Worm (Caenorhabditis elegans) whole organism, L3 larva: ENCODE data around the gene ace-3.
A peak's percentile ranks its signal among the peaks of the same experiment; 100 is the strongest.

ENCODE experiments used
- R02D3.7 ChIP-seq: fragments of 150-350 bp; optimal IDR thresholded peaks from 2 replicates; lab custom pipeline; 2014; ENCODE audit warnings: missing biosample characterization, missing genetic modification characterization
- ZK546.5 ChIP-seq: sonication (generic microtip); optimal IDR thresholded peaks from 2 replicates; lab custom pipeline; 2017; ENCODE audit warnings: missing biosample characterization, missing genetic modification characterization
- aly-2 ChIP-seq: fragments of 150-350 bp; optimal IDR thresholded peaks from 2 replicates; lab custom pipeline; 2014; ENCODE audit warnings: missing biosample characterization, missing genetic modification characterization
- ama-1 ChIP-seq: fragments of 150-350 bp; optimal IDR thresholded peaks from 2 replicates; lab custom pipeline; 2018
- ceh-16 ChIP-seq: sonication (generic microtip); optimal IDR thresholded peaks from 2 replicates; lab custom pipeline; 2017; ENCODE audit warnings: missing biosample characterization, missing genetic modification characterization
- ceh-82 ChIP-seq: fragments of 150-350 bp; optimal IDR thresholded peaks from 2 replicates; lab custom pipeline; 2014; ENCODE audit warnings: missing biosample characterization, missing genetic modification characterization
- ceh-9 ChIP-seq: sonication (generic microtip); optimal IDR thresholded peaks from 2 replicates; lab custom pipeline; 2018; ENCODE audit warnings: missing biosample characterization, missing genetic modification characterization
- egl-5 ChIP-seq: fragments of 150-350 bp; optimal IDR thresholded peaks from 2 replicates; lab custom pipeline; 2017; ENCODE audit warnings: missing biosample characterization, missing genetic modification reagents, missing genetic modification characterization, inconsistent platforms
- elt-1 ChIP-seq: fragments of 150-350 bp; optimal IDR thresholded peaks from 2 replicates; lab custom pipeline; 2014; ENCODE audit warnings: missing biosample characterization, missing genetic modification characterization
- elt-2 ChIP-seq: sonication (generic microtip); optimal IDR thresholded peaks from 2 replicates; lab custom pipeline; 2016; ENCODE audit warnings: missing genetic modification reagents, mild to moderate bottlenecking, missing genetic modification characterization, missing compliant biosample characterization
- elt-3 ChIP-seq, 3 experiments: fragments of 150-350 bp in 1 of 3; sonication (generic microtip) in 2 of 3; optimal IDR thresholded peaks; 2 replicates in 2 of 3; 4 replicates in 1 of 3; lab custom pipeline; 2014 to 2017; ENCODE audit warnings: missing biosample characterization in 3 of 3, missing genetic modification characterization in 3 of 3
- eor-1 ChIP-seq, 2 experiments: fragments of 150-350 bp; optimal IDR thresholded peaks; 2 replicates each; lab custom pipeline; 2014 to 2018; ENCODE audit warnings: missing biosample characterization in 2 of 2, missing genetic modification characterization in 2 of 2
- fkh-10 ChIP-seq: sonication (generic microtip); optimal IDR thresholded peaks from 2 replicates; lab custom pipeline; 2017; ENCODE audit warnings: missing biosample characterization, missing genetic modification reagents, missing genetic modification characterization
- fkh-2 ChIP-seq: fragments of 150-350 bp; optimal IDR thresholded peaks from 2 replicates; lab custom pipeline; 2014; ENCODE audit warnings: missing biosample characterization, missing genetic modification reagents, missing genetic modification characterization
- fos-1 ChIP-seq: fragments of 150-350 bp; optimal IDR thresholded peaks from 2 replicates; lab custom pipeline; 2014; ENCODE audit warnings: missing biosample characterization, missing genetic modification characterization
- hmg-11 ChIP-seq: sonication (generic microtip); optimal IDR thresholded peaks from 2 replicates; lab custom pipeline; 2016; ENCODE audit warnings: missing genetic modification characterization, missing compliant biosample characterization
- jun-1 ChIP-seq: fragments of 150-350 bp; optimal IDR thresholded peaks from 2 replicates; lab custom pipeline; 2014; ENCODE audit warnings: missing biosample characterization, missing genetic modification reagents, missing genetic modification characterization
- lin-15B ChIP-seq: fragments of 150-350 bp; optimal IDR thresholded peaks from 2 replicates; lab custom pipeline; 2014; ENCODE audit warnings: missing biosample characterization, missing genetic modification characterization
- lin-39 ChIP-seq: fragments of 150-350 bp; optimal IDR thresholded peaks from 2 replicates; lab custom pipeline; 2018; ENCODE audit warnings: missing biosample characterization, missing genetic modification reagents, missing genetic modification characterization
- mdl-1 ChIP-seq: fragments of 150-350 bp; optimal IDR thresholded peaks from 2 replicates; lab custom pipeline; 2014; ENCODE audit warnings: missing biosample characterization, missing genetic modification characterization
- mml-1 ChIP-seq: fragments of 150-350 bp; sonication (generic microtip); optimal IDR thresholded peaks from 3 replicates; lab custom pipeline; 2014; ENCODE audit warnings: missing biosample characterization, missing genetic modification characterization
- nfya-1 ChIP-seq: sonication (generic microtip); optimal IDR thresholded peaks from 2 replicates; lab custom pipeline; 2017; ENCODE audit warnings: missing genetic modification characterization, mild to moderate bottlenecking, missing compliant biosample characterization, antibody characterized with exemption, moderate library complexity; ENCODE audit not compliant: insufficient read depth
- nhr-11 ChIP-seq: fragments of 150-350 bp; optimal IDR thresholded peaks from 2 replicates; lab custom pipeline; 2014; ENCODE audit warnings: missing biosample characterization, missing genetic modification characterization
- nhr-12 ChIP-seq: fragments of 150-350 bp; optimal IDR thresholded peaks from 2 replicates; lab custom pipeline; 2014; ENCODE audit warnings: missing biosample characterization, missing genetic modification characterization
- nhr-23 ChIP-seq: fragments of 150-350 bp; optimal IDR thresholded peaks from 2 replicates; lab custom pipeline; 2014; ENCODE audit warnings: missing biosample characterization, missing genetic modification reagents, missing genetic modification characterization
- nhr-25 ChIP-seq: sonication (generic microtip); optimal IDR thresholded peaks from 2 replicates; lab custom pipeline; 2017; ENCODE audit warnings: missing biosample characterization, missing genetic modification characterization
- nhr-28 ChIP-seq: fragments of 150-350 bp; optimal IDR thresholded peaks from 2 replicates; lab custom pipeline; 2014; ENCODE audit warnings: missing biosample characterization, missing genetic modification characterization
- nhr-43 ChIP-seq: sonication (generic microtip); optimal IDR thresholded peaks from 2 replicates; lab custom pipeline; 2016; ENCODE audit warnings: mild to moderate bottlenecking, missing genetic modification characterization, missing compliant biosample characterization; ENCODE audit not compliant: poor library complexity, severe bottlenecking
- nhr-67 ChIP-seq: fragments of 150-350 bp; optimal IDR thresholded peaks from 2 replicates; lab custom pipeline; 2014; ENCODE audit warnings: missing biosample characterization, missing genetic modification characterization
- nhr-76 ChIP-seq: fragments of 150-350 bp; sonication (generic microtip); optimal IDR thresholded peaks from 5 replicates; lab custom pipeline; 2014; ENCODE audit warnings: missing biosample characterization, missing genetic modification characterization
- nhr-77 ChIP-seq: fragments of 150-350 bp; optimal IDR thresholded peaks from 2 replicates; lab custom pipeline; 2014; ENCODE audit warnings: missing biosample characterization, missing genetic modification characterization
- pha-4 ChIP-seq: fragments of 150-350 bp; optimal IDR thresholded peaks from 2 replicates; lab custom pipeline; 2014; ENCODE audit warnings: missing biosample characterization, missing genetic modification reagents, missing genetic modification characterization
- pqm-1 ChIP-seq: fragments of 150-350 bp; optimal IDR thresholded peaks from 2 replicates; lab custom pipeline; 2017; ENCODE audit warnings: missing biosample characterization, missing genetic modification characterization, inconsistent platforms
- sea-2 ChIP-seq: fragments of 150-350 bp; sonication (generic microtip); optimal IDR thresholded peaks from 4 replicates; lab custom pipeline; 2014; ENCODE audit warnings: missing biosample characterization, missing genetic modification reagents, missing genetic modification characterization
- skn-1 ChIP-seq: fragments of 150-350 bp; optimal IDR thresholded peaks from 2 replicates; lab custom pipeline; 2014; ENCODE audit warnings: missing biosample characterization, missing genetic modification characterization
- snpc-4 ChIP-seq: fragments of 150-350 bp; optimal IDR thresholded peaks from 2 replicates; lab custom pipeline; 2014; ENCODE audit warnings: missing biosample characterization, missing genetic modification characterization
- tbx-2 ChIP-seq: sonication (generic microtip); optimal IDR thresholded peaks from 2 replicates; lab custom pipeline; 2016; ENCODE audit warnings: mild to moderate bottlenecking, missing genetic modification characterization, missing compliant biosample characterization
- unc-39 ChIP-seq: sonication (generic microtip); optimal IDR thresholded peaks from 4 replicates; lab custom pipeline; 2017; ENCODE audit warnings: missing biosample characterization, missing genetic modification characterization
- unc-62 ChIP-seq: fragments of 150-350 bp; sonication (generic microtip); optimal IDR thresholded peaks from 4 replicates; lab custom pipeline; 2014; ENCODE audit warnings: missing biosample characterization, missing genetic modification reagents, missing genetic modification characterization
- zag-1 ChIP-seq: fragments of 150-350 bp; optimal IDR thresholded peaks from 2 replicates; lab custom pipeline; 2014; ENCODE audit warnings: missing biosample characterization, missing genetic modification characterization
- ztf-11 ChIP-seq: fragments of 150-350 bp; optimal IDR thresholded peaks from 2 replicates; lab custom pipeline; 2014; ENCODE audit warnings: missing biosample characterization, missing genetic modification characterization
- ztf-4 ChIP-seq: fragments of 150-350 bp; optimal IDR thresholded peaks from 2 replicates; lab custom pipeline; 2014; ENCODE audit warnings: missing biosample characterization, missing genetic modification characterization

ace-3 gene

DNA sequence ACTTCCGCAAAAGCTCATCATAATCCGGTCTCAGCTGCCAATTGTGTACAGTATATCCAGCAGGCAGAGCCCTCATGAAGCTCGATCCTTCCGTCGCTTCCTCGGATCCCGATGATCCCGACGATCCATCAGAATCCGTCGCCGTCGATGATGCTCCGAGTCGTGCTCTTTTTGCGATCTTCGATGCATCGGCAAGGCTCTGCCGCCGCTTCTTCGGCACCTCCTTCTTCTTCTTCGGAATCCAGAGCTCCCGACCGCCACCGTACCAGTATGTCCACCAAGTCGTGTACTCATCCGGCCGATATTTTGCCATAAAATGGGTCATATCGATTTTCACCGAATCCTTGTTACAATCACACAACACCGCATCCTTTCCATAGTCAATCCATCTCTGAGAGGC, 34.5 kb downstream of the ace-3 start:
- TF ChIP-seq nhr-76 (tag; lab: Kevin White, UChicago) (no peak), sea-2 (no peak), mml-1 (tag; lab: Kevin White, UChicago) (no peak), nhr-67 (tag; lab: Kevin White, UChicago) (no peak), lin-39 (no peak), ama-1 (lab: Kevin White, UChicago) (no peak), unc-39 (tag; lab: Kevin White, UChicago) (no peak), mdl-1 (tag; lab: Kevin White, UChicago) (no peak), elt-3 (tag; optimal IDR thresholded peaks at IDR 0.05; lab: Kevin White, UChicago) (no peak), nhr-43 (no peak), ZK546.5 (tag; lab: Kevin White, UChicago) (no peak), egl-5 (no peak)

DNA sequence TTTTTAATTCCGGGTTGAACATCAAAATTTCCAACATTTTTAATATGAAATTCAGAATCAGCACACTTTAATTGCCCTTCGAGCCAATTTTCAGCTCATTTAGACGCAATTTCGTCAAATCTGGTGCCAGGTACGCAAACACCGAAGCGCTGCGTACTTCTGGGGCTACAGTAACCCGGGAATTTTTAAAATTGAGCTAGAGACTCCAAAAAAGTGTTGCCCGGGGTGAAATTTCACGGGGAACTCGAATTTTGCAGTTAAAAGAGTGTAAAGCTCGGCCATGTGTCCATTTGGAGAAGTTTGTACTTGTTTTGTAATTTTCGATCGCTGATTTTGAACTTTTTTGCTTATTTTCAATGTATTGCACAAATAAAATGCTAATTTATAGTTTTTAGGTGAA, 36.8 kb downstream of the ace-3 start:
- TF ChIP-seq jun-1 (tag; lab: Kevin White, UChicago) (no peak), eor-1 (tag; optimal IDR thresholded peaks at IDR 0.05; lab: Kevin White, UChicago) (no peak)

DNA sequence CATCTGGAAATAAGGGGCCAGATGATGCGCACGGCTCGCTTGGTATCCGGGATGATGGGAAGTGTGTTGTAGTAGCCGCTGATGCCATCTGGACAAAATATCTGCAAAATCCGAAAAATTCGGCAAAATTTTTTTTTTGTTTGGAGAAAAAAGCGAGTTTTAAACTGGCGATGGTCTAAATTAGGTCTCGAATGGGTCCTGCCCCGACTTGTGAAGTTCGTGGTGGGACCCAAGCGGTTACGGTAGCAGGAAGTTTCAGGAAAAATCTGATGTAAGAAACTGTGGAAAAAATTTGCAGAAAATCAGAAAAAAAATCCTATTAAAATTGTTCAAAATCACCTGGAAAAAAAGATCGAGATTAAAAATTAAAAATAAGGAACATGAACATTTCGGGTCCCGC, 38.1 kb downstream of the ace-3 start, which contains the start of gene jmjd-2:
TSS of gene jmjd-2 (minus strand) at position 101 of the 400 bp plus-strand sequence.
- TF ChIP-seq tbx-2 (tag; lab: Kevin White, UChicago): no peak
- TF ChIP-seq nhr-77 (tag; lab: Kevin White, UChicago): no peak
- no peak for TF ChIP-seq elt-1 (tag; lab: Kevin White, UChicago)
- no peak for TF ChIP-seq nhr-25 (tag; lab: Kevin White, UChicago)
- no peak for TF ChIP-seq nhr-11 (tag; lab: Kevin White, UChicago)
- TF ChIP-seq skn-1 (tag; lab: Kevin White, UChicago): no peak
- TF ChIP-seq nhr-12 (tag; lab: Kevin White, UChicago): no peak
- no peak for TF ChIP-seq mml-1 (tag; lab: Kevin White, UChicago)
- no peak for TF ChIP-seq lin-39
- TF ChIP-seq pha-4: no peak
- no peak for TF ChIP-seq fkh-2
- no peak for TF ChIP-seq ceh-16 (tag; lab: Kevin White, UChicago)
- no peak for TF ChIP-seq ceh-82
- no peak for TF ChIP-seq pqm-1 (tag; lab: Kevin White, UChicago)
- TF ChIP-seq R02D3.7 (tag; lab: Kevin White, UChicago): no peak
- TF ChIP-seq fos-1 (tag; lab: Kevin White, UChicago): no peak
- no peak for TF ChIP-seq jun-1 (tag; lab: Kevin White, UChicago)
- no peak for TF ChIP-seq ceh-9 (tag; lab: Kevin White, UChicago)
- TF ChIP-seq ztf-11 (tag; lab: Kevin White, UChicago): no peak
- TF ChIP-seq nfya-1 (tag; lab: Kevin White, UChicago): no peak
- TF ChIP-seq, all 47 proteins: peak for 0

DNA sequence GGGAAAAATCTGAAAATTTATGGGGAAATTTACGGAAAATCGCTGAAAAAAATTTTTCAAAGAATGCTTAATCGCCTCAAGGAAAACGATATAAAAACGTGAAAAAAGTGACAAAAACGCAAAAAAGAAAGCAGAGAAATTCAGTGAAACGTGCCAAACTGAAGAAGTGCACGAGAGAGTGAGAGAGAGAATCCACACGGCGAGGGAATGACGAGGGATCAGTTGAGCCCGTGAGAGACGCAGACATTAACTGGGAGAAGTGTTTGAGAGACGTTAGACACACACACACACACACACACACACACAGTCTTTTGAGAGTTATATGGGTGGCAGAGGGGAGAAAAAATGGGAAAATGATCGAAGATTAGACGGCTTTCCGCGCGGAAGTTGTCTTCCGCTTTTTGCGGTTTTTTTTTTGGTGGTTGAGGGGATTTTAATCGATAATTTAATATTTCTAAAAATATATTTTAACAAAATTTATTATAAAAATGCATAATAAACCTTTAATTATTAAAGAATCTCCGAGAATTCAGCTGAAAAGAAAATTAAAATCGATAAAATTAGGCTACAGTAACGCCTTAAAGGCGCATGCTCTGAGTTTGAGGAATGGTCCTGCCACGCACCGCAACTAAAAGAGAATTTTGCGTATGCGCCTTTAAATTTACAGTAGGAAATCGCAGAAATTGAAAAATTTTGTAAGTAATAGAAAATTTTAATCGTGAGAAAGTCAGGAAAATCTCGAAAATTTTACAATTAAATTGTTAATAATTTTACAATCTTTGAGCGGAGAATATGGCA, 39.2 kb downstream of the ace-3 start:
- TF ChIP-seq pha-4: peak; percentile 74
- TF ChIP-seq pqm-1 (tag; lab: Kevin White, UChicago): no peak
- peak; percentile 71 for TF ChIP-seq lin-15B (tag; lab: Kevin White, UChicago)
- no peak for TF ChIP-seq elt-3 (tag; optimal IDR thresholded peaks at IDR 0.05; lab: Kevin White, UChicago)
- TF ChIP-seq unc-39 (tag; lab: Kevin White, UChicago): no peak
- peak; percentile 88 for TF ChIP-seq hmg-11
- TF ChIP-seq nhr-12 (tag; lab: Kevin White, UChicago): no peak
- TF ChIP-seq snpc-4 (tag; lab: Kevin White, UChicago): peak; percentile 20
- TF ChIP-seq elt-1 (tag; lab: Kevin White, UChicago): peak; percentile 19
- TF ChIP-seq ama-1 (lab: Kevin White, UChicago): no peak
- TF ChIP-seq lin-39: peak; percentile 66
- no peak for TF ChIP-seq ztf-4 (tag; lab: Kevin White, UChicago)
- peak; percentile 82 for TF ChIP-seq nfya-1 (tag; lab: Kevin White, UChicago)
- no peak for TF ChIP-seq mml-1 (tag; lab: Kevin White, UChicago)
- TF ChIP-seq unc-62 (GFP tag; lab: Kevin White, UChicago): no peak
- TF ChIP-seq aly-2 (tag; lab: Kevin White, UChicago): no peak
- TF ChIP-seq tbx-2 (tag; lab: Kevin White, UChicago): no peak
- TF ChIP-seq zag-1: no peak
- TF ChIP-seq nhr-25 (tag; lab: Kevin White, UChicago): peak; percentile 47
- no peak for TF ChIP-seq ZK546.5 (tag; lab: Kevin White, UChicago)
- peak; percentile 11 for TF ChIP-seq jun-1 (tag; lab: Kevin White, UChicago)
- no peak for TF ChIP-seq R02D3.7 (tag; lab: Kevin White, UChicago)
- no peak for TF ChIP-seq fkh-2
- peak; percentile 45 for TF ChIP-seq skn-1 (tag; lab: Kevin White, UChicago)
- no peak for TF ChIP-seq nhr-28 (tag; lab: Kevin White, UChicago)
- peak; percentile 40 for TF ChIP-seq elt-2 (tag; lab: Kevin White, UChicago)
- TF ChIP-seq fkh-10 (GFP tag; lab: Kevin White, UChicago): peak; percentile 32
- TF ChIP-seq mdl-1 (tag; lab: Kevin White, UChicago): peak; percentile 35
- peak; percentile 22 for TF ChIP-seq nhr-23 (tag; lab: Kevin White, UChicago)
- TF ChIP-seq, all 47 proteins: peak for 14
